Fruit fly (Drosophila melanogaster): ENCODE measurements around the gene CG14200.

Gene CG14200

DNA sequence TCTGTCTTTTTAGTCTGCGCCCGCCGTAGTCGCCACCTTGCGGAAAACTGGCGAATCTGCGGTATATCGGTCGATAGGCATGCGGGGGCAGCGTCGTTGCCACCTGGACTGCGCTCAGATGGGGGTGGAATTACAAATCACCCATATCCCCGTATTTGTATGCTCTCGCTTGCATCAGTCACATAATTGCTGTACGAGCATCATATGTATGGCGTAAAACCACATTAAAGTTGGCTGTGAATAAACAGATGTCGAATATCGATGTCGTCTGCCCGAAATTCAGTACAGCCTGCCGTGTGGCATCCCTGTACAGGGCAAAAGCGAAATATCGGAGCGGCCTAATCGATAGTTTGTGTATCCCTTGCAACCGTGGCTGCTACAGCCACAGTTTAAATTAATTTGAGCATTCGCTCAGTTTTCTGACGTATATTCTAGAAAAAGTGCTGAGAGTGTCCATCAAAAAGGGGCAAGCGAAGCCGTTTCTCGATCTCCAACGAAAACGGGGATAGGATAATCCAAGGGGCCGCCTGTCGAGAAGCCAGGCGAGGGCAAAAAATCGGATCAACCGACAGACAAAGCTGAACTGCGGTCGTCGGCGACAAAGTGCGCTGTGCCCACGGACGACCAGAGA, 26.6 kb downstream of the CG14200 start, which contains the start of the genes Idh3a and CoRest (continued):
- TF ChIP-seq CG12071 (GFP tag; optimal IDR thresholded peaks at IDR 0.05): no peak
- TF ChIP-seq CG10321 (GFP tag; IDR thresholded peaks at IDR 0.05): no peak
- peak; percentile 49 for TF ChIP-seq HmgD (GFP tag; optimal IDR thresholded peaks at IDR 0.05)
- TF ChIP-seq ttk (GFP tag; IDR thresholded peaks at IDR 0.05): no peak
- no peak for TF ChIP-seq CG14965 (GFP tag; optimal IDR thresholded peaks at IDR 0.05; ENCODE audit: borderline replicate concordance)
- no peak for TF ChIP-seq Vsx1 (GFP tag; optimal IDR thresholded peaks at IDR 0.05)
- no peak for TF ChIP-seq CG7745 (tag; optimal IDR thresholded peaks at IDR 0.05)
- TF ChIP-seq nau (GFP tag; optimal IDR thresholded peaks at IDR 0.05): no peak
- TF ChIP-seq Mad (GFP tag; optimal IDR thresholded peaks at IDR 0.05): no peak
- TF ChIP-seq ken (GFP tag; IDR thresholded peaks at IDR 0.05): 0 out of 3 replicates have a peak, but pooled peaks have one; percentile 27
- TF ChIP-seq CG12299 (tag; optimal IDR thresholded peaks at IDR 0.05): no peak
- TF ChIP-seq ase (GFP tag; IDR thresholded peaks at IDR 0.05): no peak
- TF ChIP-seq sug (tag; optimal IDR thresholded peaks at IDR 0.05): peak; percentile 65
- TF ChIP-seq D19B (GFP tag; optimal IDR thresholded peaks at IDR 0.05): no peak
- TF ChIP-seq CG7987 (GFP tag; optimal IDR thresholded peaks at IDR 0.05): no peak
- no peak for TF ChIP-seq CG1647 (GFP tag; optimal IDR thresholded peaks at IDR 0.05)
- TF ChIP-seq CG5245 (GFP tag; optimal IDR thresholded peaks at IDR 0.05): no peak
- TF ChIP-seq fru (optimal IDR thresholded peaks at IDR 0.05): no peak
- TF ChIP-seq D19A (tag; optimal IDR thresholded peaks at IDR 0.05): no peak
- TF ChIP-seq CG9797 (GFP tag; optimal IDR thresholded peaks at IDR 0.05): peak; percentile 42
- peak; percentile 81 for TF ChIP-seq Scr (GFP tag; IDR thresholded peaks at IDR 0.05; ENCODE audit: partially characterized antibody)
- peak; percentile 16 for TF ChIP-seq CG13624 (GFP tag; optimal IDR thresholded peaks at IDR 0.05)
- TF ChIP-seq H15 (GFP tag; IDR thresholded peaks at IDR 0.05): no peak
- TF ChIP-seq NC2α (GFP tag; optimal IDR thresholded peaks at IDR 0.05): no peak
- no peak for TF ChIP-seq sima (GFP tag; optimal IDR thresholded peaks at IDR 0.05)
- TF ChIP-seq rib (GFP tag; IDR thresholded peaks at IDR 0.05): no peak
- no peak for TF ChIP-seq Dip2 (GFP tag; IDR thresholded peaks at IDR 0.05)
- TF ChIP-seq Awh (GFP tag; IDR thresholded peaks at IDR 0.05): no peak
- TF ChIP-seq grau (tag; optimal IDR thresholded peaks at IDR 0.05): peak; percentile 21
- TF ChIP-seq Camta (GFP tag; optimal IDR thresholded peaks at IDR 0.05): peak; percentile 15
- TF ChIP-seq Dll (GFP tag; IDR thresholded peaks at IDR 0.05; ENCODE audit: partially characterized antibody): peak; percentile 77
- peak; percentile 52; the same call in 1 of the 3 replicates for TF ChIP-seq Dbx (GFP tag; IDR thresholded peaks at IDR 0.05)
- no peak for TF ChIP-seq CG31224 (GFP tag; IDR thresholded peaks at IDR 0.05)
- TF ChIP-seq CG7786 (GFP tag; optimal IDR thresholded peaks at IDR 0.05): peak; percentile 4
- peak; percentile 20 for TF ChIP-seq chn (GFP tag; optimal IDR thresholded peaks at IDR 0.05)
- TF ChIP-seq CG11696 (GFP tag; IDR thresholded peaks at IDR 0.05): no peak
- peak; percentile 53; the same call in 2 of the 3 replicates for TF ChIP-seq dysf (GFP tag; IDR thresholded peaks at IDR 0.05)
- no peak for TF ChIP-seq Hr39 (optimal IDR thresholded peaks at IDR 0.05)
- peak; percentile 54 for TF ChIP-seq CG9215 (GFP tag; IDR thresholded peaks at IDR 0.05)
- no peak for TF ChIP-seq CG8944 (GFP tag; optimal IDR thresholded peaks at IDR 0.05)
- TF ChIP-seq CG1602 (GFP tag; optimal IDR thresholded peaks at IDR 0.05): no peak
- TF ChIP-seq Dip3 (GFP tag; optimal IDR thresholded peaks at IDR 0.05): no peak
- TF ChIP-seq Aef1 (GFP tag; IDR thresholded peaks at IDR 0.05): no peak
- TF ChIP-seq CG2120 (GFP tag; optimal IDR thresholded peaks at IDR 0.05): peak; percentile 40
- no peak for TF ChIP-seq wek (GFP tag; optimal IDR thresholded peaks at IDR 0.05)
- TF ChIP-seq zfh1 (GFP tag; IDR thresholded peaks at IDR 0.05): 0 out of 3 replicates have a peak, but pooled peaks have one; percentile 19
- TF ChIP-seq CG2712 (tag; optimal IDR thresholded peaks at IDR 0.05): peak; percentile 38
- no peak for TF ChIP-seq Chrac-16 (GFP tag; optimal IDR thresholded peaks at IDR 0.05)
- no peak for TF ChIP-seq CG4328 (GFP tag; optimal IDR thresholded peaks at IDR 0.05)
- no peak for TF ChIP-seq CG11247 (GFP tag; IDR thresholded peaks at IDR 0.05)
- peak; percentile 35 for TF ChIP-seq CG9609 (GFP tag; optimal IDR thresholded peaks at IDR 0.05)
- no peak for TF ChIP-seq pum (GFP tag; optimal IDR thresholded peaks at IDR 0.05)
- no peak for TF ChIP-seq usp (GFP tag; optimal IDR thresholded peaks at IDR 0.05)
